Worm (Caenorhabditis elegans): Measurements from ENCODE around the gene stg-2.
A peak's percentile ranks its signal among the peaks of the same experiment; 100 is the strongest.

stg-2 gene

DNA sequence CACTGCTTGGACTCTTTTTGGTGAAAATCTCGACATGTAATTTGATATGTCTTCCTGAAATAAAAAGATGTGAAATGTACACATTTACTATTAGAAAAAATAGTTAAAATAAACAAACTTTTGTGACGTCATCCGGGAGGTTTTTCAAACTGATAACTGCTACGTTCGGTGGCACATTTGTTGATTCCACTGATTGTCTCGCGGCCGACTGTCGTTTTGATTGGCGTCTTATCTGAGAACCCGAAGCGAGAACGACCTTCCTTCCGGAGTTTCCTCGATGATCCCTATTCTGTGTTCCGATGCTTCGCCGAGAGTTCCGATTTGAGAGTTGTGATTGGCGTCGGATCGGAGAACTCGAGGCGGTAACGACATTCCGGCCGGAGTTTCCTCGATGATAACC lies 39.6 kb downstream of the stg-2 start (continued):
- TF ChIP-seq ztf-7 (tag; optimal IDR thresholded peaks at IDR 0.05), result no peak
- peak; percentile 88 for TF ChIP-seq dmd-6 (GFP tag; IDR thresholded peaks at IDR 0.05)
- TF ChIP-seq mxl-3 (GFP tag; optimal IDR thresholded peaks at IDR 0.05), result peak; percentile 10
- no peak for TF ChIP-seq lir-3 (tag; optimal IDR thresholded peaks at IDR 0.05)

ce11 chrX:8602722-8603427 lies 40.8 kb downstream of the stg-2 start:
- TF ChIP-seq nhr-42 (GFP tag; IDR thresholded peaks at IDR 0.05) (peak; percentile 34; the same call in 1 of the 2 replicates), nhr-77 (tag; optimal IDR thresholded peaks at IDR 0.05) (no peak), egl-43 (GFP tag; IDR thresholded peaks at IDR 0.05) (no peak), madf-9 (GFP tag; conservative IDR thresholded peaks at IDR 0.05) (0 out of 2 replicates have a peak, but pooled peaks have one; percentile 39)

DNA sequence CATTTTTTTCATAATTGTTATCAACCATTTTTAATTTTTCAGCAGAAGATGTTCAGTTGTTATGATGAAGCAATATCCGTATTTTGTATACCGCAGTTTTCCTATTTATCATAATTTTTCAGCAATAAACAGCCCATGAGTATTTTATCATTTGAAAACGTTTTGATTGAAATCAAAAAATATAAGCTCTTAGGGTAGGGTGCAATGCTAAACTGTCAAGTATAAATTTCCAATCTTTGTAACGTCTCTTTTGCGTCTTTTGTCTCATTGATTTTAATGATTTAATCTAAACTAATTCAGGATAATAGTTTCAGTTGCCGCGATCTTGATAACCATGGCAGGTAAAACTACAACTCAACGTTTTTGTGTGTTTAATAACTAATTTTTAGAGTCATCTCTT lies 42.5 kb downstream of the stg-2 start, which contains the start of gene F18E9.1:
TSS of gene F18E9.1 (plus strand) at position 301 of the 400 bp plus-strand sequence.
- no peak for TF ChIP-seq hlh-11 (tag; optimal IDR thresholded peaks at IDR 0.05)
- no peak for TF ChIP-seq dmd-8 (GFP tag; IDR thresholded peaks at IDR 0.05)
- TF ChIP-seq daf-16 (GFP tag; optimal IDR thresholded peaks at IDR 0.05), result no peak
- no peak for TF ChIP-seq daf-16 (tag; optimal IDR thresholded peaks at IDR 0.05)
- no peak for TF ChIP-seq skn-1 (tag; optimal IDR thresholded peaks at IDR 0.05)
- no peak for TF ChIP-seq ceh-32 (tag; optimal IDR thresholded peaks at IDR 0.05; ENCODE audit: poor library complexity)
- no peak for TF ChIP-seq zip-11 (GFP tag; IDR thresholded peaks at IDR 0.05)

DNA sequence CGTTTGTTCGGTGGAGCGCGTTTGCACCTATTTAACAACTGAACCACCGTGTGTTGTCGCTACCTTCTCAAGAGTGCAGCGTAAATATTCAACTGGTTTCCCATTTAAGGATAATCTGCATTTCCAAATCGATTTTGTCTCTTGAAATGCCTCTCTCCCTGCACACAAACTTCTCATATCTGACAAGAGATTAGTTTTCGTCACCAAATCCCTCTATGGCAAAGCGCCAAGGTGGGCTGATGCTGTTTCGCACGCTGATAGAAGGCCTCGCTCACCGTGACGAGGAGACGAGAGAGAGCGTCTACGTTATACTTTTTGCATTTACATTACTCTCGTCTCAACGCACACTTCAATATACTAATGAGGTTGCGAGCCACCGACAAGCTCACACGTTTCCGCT lies 44.0 kb downstream of the stg-2 start:
- TF ChIP-seq dve-1 (tag; optimal IDR thresholded peaks at IDR 0.05; ENCODE audit: insufficient read depth), result no peak
- no peak for TF ChIP-seq lsy-2 (tag; optimal IDR thresholded peaks at IDR 0.05)
- no peak for TF ChIP-seq tra-1 (GFP tag; IDR thresholded peaks at IDR 0.05)
- TF ChIP-seq Y5F2A.4 (GFP tag; optimal IDR thresholded peaks at IDR 0.05), result no peak
- TF ChIP-seq pqm-1 (tag; optimal IDR thresholded peaks at IDR 0.05), result no peak
- TF ChIP-seq F44E2.7 (GFP tag; IDR thresholded peaks at IDR 0.05), result no peak

ce11 chrX:8598491-8598890 lies 45.2 kb downstream of the stg-2 start:
- TF ChIP-seq aha-1 (tag), result peak; percentile 93
- TF ChIP-seq unc-39 (tag; optimal IDR thresholded peaks at IDR 0.05), result no peak

ce11 chrX:8597647-8598046 lies 46.1 kb downstream of the stg-2 start, which contains the start of gene F18E9.7:
Gene F18E9.7 (minus strand): TSS chrX:8597747.
- TF ChIP-seq dmd-6 (GFP tag; IDR thresholded peaks at IDR 0.05) (no peak), dve-1 (tag; optimal IDR thresholded peaks at IDR 0.05; ENCODE audit: insufficient read depth) (no peak), skn-1 (tag; optimal IDR thresholded peaks at IDR 0.05) (no peak), ceh-32 (tag; optimal IDR thresholded peaks at IDR 0.05; ENCODE audit: poor library complexity) (no peak), F44E2.7 (GFP tag; IDR thresholded peaks at IDR 0.05) (no peak), madf-5 (GFP tag; IDR thresholded peaks at IDR 0.05) (no peak), php-3 (GFP tag; IDR thresholded peaks at IDR 0.05) (no peak), zip-2 (tag; optimal IDR thresholded peaks at IDR 0.05) (no peak), mdt-29 (GFP tag; IDR thresholded peaks at IDR 0.05) (no peak), aha-1 (tag) (no peak), dmd-8 (GFP tag; IDR thresholded peaks at IDR 0.05) (no peak), vab-7 (GFP tag; IDR thresholded peaks at IDR 0.05) (no peak), duxl-1 (tag; optimal IDR thresholded peaks at IDR 0.05; ENCODE audit: poor library complexity) (no peak), nhr-102 (tag; optimal IDR thresholded peaks at IDR 0.05) (no peak), nhr-237 (tag; optimal IDR thresholded peaks at IDR 0.05) (no peak), ceh-28 (tag; optimal IDR thresholded peaks at IDR 0.05) (no peak), mxl-2 (GFP tag; conservative IDR thresholded peaks at IDR 0.05) (no peak), dpl-1 (GFP tag; optimal IDR thresholded peaks at IDR 0.05) (no peak), jun-1 (tag; optimal IDR thresholded peaks at IDR 0.05) (no peak), F49E8.2 (tag; optimal IDR thresholded peaks at IDR 0.05; ENCODE audit: borderline replicate concordance) (no peak)

Data from whole organism, L4 larva.